Fruit fly (Drosophila melanogaster) whole organism, embryonic: Measurements from ENCODE around the gene CG6693.

Source experiments
- Antp ChIP-seq: fragments of 200-800 bp; sonication (Bioruptor generic); optimal IDR thresholded peaks from 3 replicates; lab custom pipeline; 2016; ENCODE audit warnings: missing biosample characterization, missing genetic modification characterization
- BEAF-32 ChIP-seq: fragments of 200-800 bp; sonication (Bioruptor generic); optimal IDR thresholded peaks from 3 replicates; lab custom pipeline; 2017; ENCODE audit warnings: missing biosample characterization, missing genetic modification characterization, mild to moderate bottlenecking, moderate library complexity, missing genetic modification reagents
- Bteb2 ChIP-seq: fragments of 200-800 bp; sonication (Bioruptor generic); optimal IDR thresholded peaks from 2 replicates; lab custom pipeline; 2016; ENCODE audit warnings: missing biosample characterization, missing genetic modification characterization
- CG10462 ChIP-seq: fragments of 200-800 bp; sonication (Bioruptor generic); optimal IDR thresholded peaks from 2 replicates; lab custom pipeline; 2016; ENCODE audit warnings: missing biosample characterization, missing genetic modification characterization
- CG10979 ChIP-seq: fragments of 200-800 bp; sonication (Bioruptor generic); optimal IDR thresholded peaks from 2 replicates; lab custom pipeline; 2018; ENCODE audit warnings: missing biosample characterization, mild to moderate bottlenecking, missing genetic modification characterization, moderate library complexity
- CG11723 ChIP-seq: fragments of 200-800 bp; sonication (Bioruptor generic); optimal IDR thresholded peaks from 2 replicates; lab custom pipeline; 2017; ENCODE audit warnings: missing biosample characterization, mild to moderate bottlenecking, missing genetic modification characterization
- CG14710 ChIP-seq: fragments of 200-800 bp; sonication (Bioruptor generic); optimal IDR thresholded peaks from 3 replicates; lab custom pipeline; 2019; ENCODE audit warnings: missing biosample characterization, mild to moderate bottlenecking, missing genetic modification characterization, moderate library complexity
- CG14860 ChIP-seq: fragments of 200-800 bp; sonication (Bioruptor generic); IDR thresholded peaks from 3 replicates; pipeline ENCODE4 v1.3.6; 2022; ENCODE audit warnings: missing biosample characterization, missing genetic modification characterization; ENCODE audit not compliant: partially characterized antibody
- CG1603 ChIP-seq: fragments of 200-800 bp; sonication (Bioruptor generic); optimal IDR thresholded peaks from 2 replicates; lab custom pipeline; 2019; ENCODE audit warnings: missing biosample characterization, mild to moderate bottlenecking, missing genetic modification characterization, moderate library complexity
- CG17359 ChIP-seq: fragments of 200-800 bp; sonication (Bioruptor generic); optimal IDR thresholded peaks from 3 replicates; lab custom pipeline; 2018; ENCODE audit warnings: missing biosample characterization, mild to moderate bottlenecking, missing genetic modification characterization, moderate library complexity
- CG18011 ChIP-seq: fragments of 200-800 bp; sonication (Bioruptor generic); optimal IDR thresholded peaks from 2 replicates; lab custom pipeline; 2017; ENCODE audit warnings: missing biosample characterization, missing genetic modification characterization, mild to moderate bottlenecking, moderate library complexity, missing genotype
- CG2199 ChIP-seq: fragments of 200-800 bp; sonication (Bioruptor generic); IDR thresholded peaks from 3 replicates; pipeline ENCODE4 v1.3.6; 2022; ENCODE audit warnings: missing biosample characterization, missing genetic modification characterization
- CG6813 ChIP-seq: fragments of 200-800 bp; sonication (Bioruptor generic); optimal IDR thresholded peaks from 2 replicates; lab custom pipeline; 2017; ENCODE audit warnings: missing biosample characterization, missing genetic modification characterization, mild to moderate bottlenecking, moderate library complexity, missing genetic modification reagents
- CG7357 ChIP-seq: fragments of 200-800 bp; sonication (Bioruptor generic); IDR thresholded peaks from 3 replicates; pipeline ENCODE4 v1.3.6; 2022; ENCODE audit warnings: missing biosample characterization, missing genetic modification characterization
- CG7372 ChIP-seq: fragments of 200-800 bp; sonication (Bioruptor generic); IDR thresholded peaks from 2 replicates; pipeline ENCODE4 v1.3.6; 2022; ENCODE audit warnings: missing biosample characterization, missing genetic modification characterization
- CG7963 ChIP-seq: fragments of 200-800 bp; sonication (Bioruptor generic); IDR thresholded peaks from 3 replicates; pipeline ENCODE4 v1.3.6; 2022; ENCODE audit warnings: missing biosample characterization, missing genetic modification characterization; ENCODE audit not compliant: partially characterized antibody
- CG8089 ChIP-seq: fragments of 200-800 bp; sonication (Bioruptor generic); optimal IDR thresholded peaks from 3 replicates; lab custom pipeline; 2016; ENCODE audit warnings: missing biosample characterization, missing genetic modification characterization
- CG8924 ChIP-seq: fragments of 200-800 bp; optimal IDR thresholded peaks from 3 replicates; lab custom pipeline; 2019; ENCODE audit warnings: missing biosample characterization, mild to moderate bottlenecking, missing genetic modification characterization, moderate library complexity
- Dp ChIP-seq: fragments of 200-800 bp; sonication (Bioruptor generic); optimal IDR thresholded peaks from 2 replicates; lab custom pipeline; 2018; ENCODE audit warnings: missing biosample characterization, mild to moderate bottlenecking, missing genetic modification characterization, moderate library complexity
- Fer1 ChIP-seq: fragments of 200-800 bp; sonication (Bioruptor generic); optimal IDR thresholded peaks from 2 replicates; lab custom pipeline; 2017; ENCODE audit warnings: missing biosample characterization, mild to moderate bottlenecking, missing genetic modification characterization
- GATAe ChIP-seq: fragments of 200-800 bp; sonication (Bioruptor generic); conservative IDR thresholded peaks from 2 replicates; pipeline ENCODE4 v1.3.6; 2022; ENCODE audit warnings: missing biosample characterization, missing genetic modification characterization
- H2.0 ChIP-seq: fragments of 200-800 bp; sonication (Bioruptor generic); IDR thresholded peaks from 2 replicates; pipeline ENCODE4 v1.3.6; 2022; ENCODE audit warnings: missing biosample characterization, missing genetic modification characterization
- HLH4C ChIP-seq: fragments of 200-800 bp; sonication (Bioruptor generic); IDR thresholded peaks from 3 replicates; pipeline ENCODE4 v1.3.6; 2022; ENCODE audit warnings: missing biosample characterization, missing genetic modification characterization; ENCODE audit not compliant: partially characterized antibody
- MESR4 ChIP-seq: fragments of 200-800 bp; sonication (Bioruptor generic); optimal IDR thresholded peaks from 2 replicates; lab custom pipeline; 2018; ENCODE audit warnings: missing biosample characterization, mild to moderate bottlenecking, missing genetic modification characterization, moderate library complexity
- Oaz ChIP-seq: fragments of 200-800 bp; sonication (Bioruptor generic); IDR thresholded peaks from 2 replicates; pipeline ENCODE4 v1.3.6; 2022; ENCODE audit warnings: missing biosample characterization, missing genetic modification characterization
- Opbp ChIP-seq: fragments of 200-800 bp; sonication (Bioruptor generic); IDR thresholded peaks from 3 replicates; pipeline ENCODE4 v1.3.6; 2022; ENCODE audit warnings: missing biosample characterization, missing genetic modification characterization; ENCODE audit not compliant: partially characterized antibody
- Ptx1 ChIP-seq: fragments of 200-800 bp; sonication (Bioruptor generic); IDR thresholded peaks from 2 replicates; pipeline ENCODE4 v1.3.6; 2022; ENCODE audit warnings: missing biosample characterization, missing genetic modification characterization
- Sin3A ChIP-seq: fragments of >200 bp; optimal IDR thresholded peaks from 2 replicates; lab custom pipeline; 2018
- Usf ChIP-seq: fragments of 200-800 bp; sonication (Bioruptor generic); optimal IDR thresholded peaks from 2 replicates; lab custom pipeline; 2017; ENCODE audit warnings: missing genotype, missing biosample characterization, missing genetic modification characterization
- YL-1 ChIP-seq: fragments of 200-800 bp; sonication (Bioruptor generic); optimal IDR thresholded peaks from 3 replicates; lab custom pipeline; 2017; ENCODE audit warnings: missing biosample characterization, mild to moderate bottlenecking, missing genetic modification characterization
- al ChIP-seq: fragments of 200-800 bp; sonication (Bioruptor generic); IDR thresholded peaks from 2 replicates; pipeline ENCODE4 v1.3.6; 2022; ENCODE audit warnings: missing biosample characterization, missing genetic modification characterization
- bigmax ChIP-seq: fragments of 200-800 bp; sonication (Bioruptor generic); optimal IDR thresholded peaks from 2 replicates; lab custom pipeline; 2018; ENCODE audit warnings: missing biosample characterization, mild to moderate bottlenecking, missing genetic modification characterization
- chm ChIP-seq: fragments of 200-800 bp; sonication (Bioruptor generic); IDR thresholded peaks from 2 replicates; pipeline ENCODE4 v1.3.6; 2022; ENCODE audit warnings: missing biosample characterization, missing genetic modification characterization
- crp ChIP-seq, 2 experiments: fragments of 200-800 bp; sonication (Bioruptor generic); optimal IDR thresholded peaks; 2 replicates in 1 of 2; 3 replicates in 1 of 2; lab custom pipeline; 2017; ENCODE audit warnings: missing biosample characterization in 2 of 2, missing genetic modification characterization in 2 of 2, mild to moderate bottlenecking in 1 of 2, moderate library complexity in 1 of 2
- danr ChIP-seq: fragments of 200-800 bp; sonication (Bioruptor generic); IDR thresholded peaks from 2 replicates; pipeline ENCODE4 v1.3.6; 2022; ENCODE audit warnings: missing biosample characterization, missing genetic modification characterization
- dm ChIP-seq: fragments of 200-800 bp; sonication (Bioruptor generic); optimal IDR thresholded peaks from 3 replicates; lab custom pipeline; 2016; ENCODE audit warnings: missing biosample characterization, missing genetic modification characterization
- ftz-f1 ChIP-seq: fragments of 200-800 bp; sonication (Bioruptor generic); optimal IDR thresholded peaks from 2 replicates; lab custom pipeline; 2016; ENCODE audit warnings: missing biosample characterization, missing genetic modification characterization
- gfzf ChIP-seq: fragments of 200-800 bp; sonication (Bioruptor generic); optimal IDR thresholded peaks from 2 replicates; lab custom pipeline; 2016; ENCODE audit warnings: missing biosample characterization, mild to moderate bottlenecking, missing genetic modification characterization, moderate library complexity
- grau ChIP-seq: fragments of 200-800 bp; optimal IDR thresholded peaks from 3 replicates; lab custom pipeline; 2019; ENCODE audit warnings: missing biosample characterization, mild to moderate bottlenecking, missing genetic modification characterization, moderate library complexity
- ken ChIP-seq: fragments of 200-800 bp; sonication (Bioruptor generic); IDR thresholded peaks from 3 replicates; pipeline ENCODE4 v1.3.6; 2022; ENCODE audit warnings: missing biosample characterization, missing genetic modification characterization
- nau ChIP-seq: fragments of 200-800 bp; sonication (Bioruptor generic); optimal IDR thresholded peaks from 3 replicates; lab custom pipeline; 2017; ENCODE audit warnings: missing biosample characterization, mild to moderate bottlenecking, missing genetic modification characterization, missing genetic modification reagents
- nerfin-2 ChIP-seq: fragments of 200-800 bp; sonication (Bioruptor generic); IDR thresholded peaks from 2 replicates; pipeline ENCODE4 v1.3.6; 2022; ENCODE audit warnings: missing biosample characterization, missing genetic modification characterization; ENCODE audit not compliant: partially characterized antibody
- p53 ChIP-seq: fragments of 200-800 bp; sonication (Bioruptor generic); optimal IDR thresholded peaks from 2 replicates; lab custom pipeline; 2016; ENCODE audit warnings: missing biosample characterization, missing genetic modification characterization
- phol ChIP-seq: fragments of 200-800 bp; sonication (Bioruptor generic); optimal IDR thresholded peaks from 3 replicates; lab custom pipeline; 2018; ENCODE audit warnings: missing biosample characterization, mild to moderate bottlenecking, missing genetic modification characterization, moderate library complexity
- salm ChIP-seq: fragments of 200-800 bp; sonication (Bioruptor generic); optimal IDR thresholded peaks from 2 replicates; lab custom pipeline; 2018; ENCODE audit warnings: missing biosample characterization, mild to moderate bottlenecking, missing genetic modification characterization
- sc ChIP-seq, 3 experiments: fragments of >200 bp in 2 of 3; fragments of 200-800 bp in 1 of 3; sonication (Bioruptor generic) in 1 of 3; optimal IDR thresholded peaks; 2 replicates in 2 of 3; 3 replicates in 1 of 3; lab custom pipeline; 2017; ENCODE audit warnings: mild to moderate bottlenecking in 1 of 3, missing biosample characterization in 1 of 3, missing genetic modification characterization in 1 of 3, missing genetic modification reagents in 1 of 3
- seq ChIP-seq: fragments of 200-800 bp; sonication (Bioruptor generic); IDR thresholded peaks from 2 replicates; pipeline ENCODE4 v1.3.6; 2022; ENCODE audit warnings: missing biosample characterization, missing genetic modification characterization
- vvl ChIP-seq: fragments of 200-800 bp; sonication (Bioruptor generic); IDR thresholded peaks from 2 replicates; pipeline ENCODE4 v1.3.6; 2022; ENCODE audit warnings: missing biosample characterization, missing genetic modification characterization
- wor ChIP-seq: fragments of 200-800 bp; sonication (Bioruptor generic); IDR thresholded peaks from 2 replicates; pipeline ENCODE4 v1.3.6; 2022; ENCODE audit warnings: missing biosample characterization, missing genetic modification characterization

Gene CG6693

dm6 chr3R:11234918-11235371 lies 13.5 kb upstream of the CG6693 start, which contains the start of the genes Arfip and CG17721 (continued):
- TF ChIP-seq danr (GFP tag; lab: Robert Waterston, UW) (no peak), Antp (GFP tag; lab: Kevin White, UChicago) (no peak), dm (no peak), CG7357 (GFP tag; lab: Robert Waterston, UW) (no peak), HLH4C (no peak), GATAe (GFP tag; lab: Robert Waterston, UW) (no peak), Fer1 (GFP tag; lab: Kevin White, UChicago) (no peak), Ptx1 (GFP tag; lab: Robert Waterston, UW) (no peak), Bteb2 (GFP tag; lab: Kevin White, UChicago) (no peak), Sin3A (lab: Kevin White, UChicago) (peak; percentile 93), BEAF-32 (GFP tag; lab: Kevin White, UChicago) (peak; percentile 49), CG8089 (no peak), p53 (GFP tag; lab: Kevin White, UChicago) (no peak), chm (GFP tag; lab: Robert Waterston, UW) (no peak), sc (optimal IDR thresholded peaks at IDR 0.05; lab: Kevin White, UChicago) (no peak), sc (GFP tag; optimal IDR thresholded peaks at IDR 0.05; lab: Kevin White, UChicago) (no peak), bigmax (GFP tag; lab: Kevin White, UChicago) (no peak), al (GFP tag; lab: Robert Waterston, UW) (no peak), nau (GFP tag; lab: Kevin White, UChicago) (no peak)

- TF ChIP-seq nau (GFP tag; lab: Kevin White, UChicago), result no peak
- peak; percentile 31 for TF ChIP-seq CG1603 (tag; lab: Kevin White, UChicago)
- TF ChIP-seq CG7372 (GFP tag; lab: Robert Waterston, UW), result peak; percentile 58
- TF ChIP-seq Oaz (GFP tag; lab: Robert Waterston, UW), result no peak
- TF ChIP-seq Usf, result no peak
- TF ChIP-seq ftz-f1 (GFP tag; lab: Kevin White, UChicago), result peak; percentile 70
- no peak for TF ChIP-seq CG10462 (GFP tag; lab: Kevin White, UChicago)
- TF ChIP-seq MESR4, result peak; percentile 62
- TF ChIP-seq CG17359 (tag; lab: Kevin White, UChicago), result no peak
- no peak for TF ChIP-seq H2.0 (GFP tag; lab: Robert Waterston, UW)
- no peak for TF ChIP-seq wor (GFP tag; lab: Robert Waterston, UW)
- TF ChIP-seq nerfin-2, result no peak
- no peak for TF ChIP-seq grau
- TF ChIP-seq CG14710 (tag; lab: Kevin White, UChicago), result peak; percentile 5
- TF ChIP-seq CG11723 (GFP tag; lab: Kevin White, UChicago), result no peak
- TF ChIP-seq Opbp (GFP tag; lab: Robert Waterston, UW), result no peak
- TF ChIP-seq CG2199 (GFP tag; lab: Robert Waterston, UW), result no peak
- peak; percentile 26; the same call in 1 of the 2 replicates for TF ChIP-seq vvl (GFP tag; lab: Robert Waterston, UW)
- TF ChIP-seq salm (tag; lab: Kevin White, UChicago), result no peak
- TF ChIP-seq CG6813, result no peak
- TF ChIP-seq CG8924 (tag; lab: Kevin White, UChicago), result peak; percentile 19
- TF ChIP-seq gfzf (GFP tag; lab: Kevin White, UChicago), result peak; percentile 56
- no peak for TF ChIP-seq ken (GFP tag; lab: Robert Waterston, UW)
- TF ChIP-seq CG7963 (GFP tag; lab: Robert Waterston, UW), result no peak
- peak; percentile 35 for TF ChIP-seq CG10979 (tag; lab: Kevin White, UChicago)
- no peak for TF ChIP-seq seq (GFP tag; lab: Robert Waterston, UW)
- no peak for TF ChIP-seq CG14860 (GFP tag; lab: Robert Waterston, UW)
- peak; percentile 10 for TF ChIP-seq Dp (GFP tag; lab: Kevin White, UChicago)
- peak; percentile 71 to 91 for TF ChIP-seq crp (GFP tag; optimal IDR thresholded peaks at IDR 0.05; lab: Kevin White, UChicago)
- TF ChIP-seq YL-1 (GFP tag; lab: Kevin White, UChicago), result peak; percentile 36
- no peak for TF ChIP-seq phol
- TF ChIP-seq CG18011 (GFP tag; lab: Kevin White, UChicago), result no peak
Observed at dm6 chr3R:11231705-11232261, 10.3 kb upstream of the CG6693 start, which contains the start of the genes CG17187 and Dph3. Gene CG17187 (minus strand): TSS chr3R:11231879. Gene Dph3 (plus strand): TSS chr3R:11231912.
